Fruit fly (Drosophila melanogaster): ENCODE data around the gene Acp24A4.
A peak's percentile ranks its signal among the peaks of the same experiment; 100 is the strongest.

The Acp24A4 gene

dm6 chr2L:3657349-3658142, 36.2 kb downstream of the Acp24A4 start (continued):
- TF ChIP-seq fd96Cb (tag; optimal IDR thresholded peaks at IDR 0.05) (no peak), sisA (GFP tag; IDR thresholded peaks at IDR 0.05) (peak; percentile 57), CG5245 (GFP tag; optimal IDR thresholded peaks at IDR 0.05) (peak; percentile 74), pita (GFP tag; optimal IDR thresholded peaks at IDR 0.05) (peak; percentile 66), cato (GFP tag; optimal IDR thresholded peaks at IDR 0.05; ENCODE audit: borderline replicate concordance) (no peak), aop (GFP tag; IDR thresholded peaks at IDR 0.05) (no peak), CG3838 (GFP tag; optimal IDR thresholded peaks at IDR 0.05) (peak; percentile 15), odd (GFP tag; optimal IDR thresholded peaks at IDR 0.05) (no peak), B-H1 (GFP tag; IDR thresholded peaks at IDR 0.05) (peak; percentile 31; the same call in 1 of the 3 replicates), zfh2 (GFP tag; optimal IDR thresholded peaks at IDR 0.05) (peak; percentile 32), ssp (GFP tag; IDR thresholded peaks at IDR 0.05) (peak; percentile 36; the same call in 1 of the 2 replicates), gfzf (GFP tag; optimal IDR thresholded peaks at IDR 0.05) (peak; percentile 30), Nf-YA (GFP tag; IDR thresholded peaks at IDR 0.05) (no peak), CG10462 (GFP tag; optimal IDR thresholded peaks at IDR 0.05) (no peak), bigmax (GFP tag; optimal IDR thresholded peaks at IDR 0.05) (no peak), Vsx1 (GFP tag; optimal IDR thresholded peaks at IDR 0.05) (no peak), CG18619 (GFP tag; optimal IDR thresholded peaks at IDR 0.05) (no peak), CG15696 (tag; optimal IDR thresholded peaks at IDR 0.05) (peak; percentile 84), HLH4C (GFP tag; IDR thresholded peaks at IDR 0.05; ENCODE audit: partially characterized antibody) (no peak), zfh1 (GFP tag; IDR thresholded peaks at IDR 0.05) (peak; percentile 46; the same call in 2 of the 3 replicates), unpg (GFP tag; optimal IDR thresholded peaks at IDR 0.05) (peak; percentile 40), Side (GFP tag; optimal IDR thresholded peaks at IDR 0.05) (peak; percentile 76), D19B (GFP tag; optimal IDR thresholded peaks at IDR 0.05) (no peak), CG10654 (GFP tag; optimal IDR thresholded peaks at IDR 0.05) (peak; percentile 55), lola (GFP tag; optimal IDR thresholded peaks at IDR 0.05) (no peak), CG11560 (tag; IDR thresholded peaks at IDR 0.05) (no peak), run (tag; optimal IDR thresholded peaks at IDR 0.05) (peak; percentile 11), CG3407 (GFP tag; optimal IDR thresholded peaks at IDR 0.05) (no peak), dati (GFP tag; IDR thresholded peaks at IDR 0.05) (no peak), pros (GFP tag; optimal IDR thresholded peaks at IDR 0.05) (peak; percentile 94), CG12071 (GFP tag; optimal IDR thresholded peaks at IDR 0.05) (no peak), CG2120 (GFP tag; optimal IDR thresholded peaks at IDR 0.05) (peak; percentile 52), klu (GFP tag; IDR thresholded peaks at IDR 0.05) (no peak), tna (GFP tag; IDR thresholded peaks at IDR 0.05; ENCODE audit: partially characterized antibody) (no peak; the same call in 1 of the 2 replicates), CG10209 (GFP tag; optimal IDR thresholded peaks at IDR 0.05) (no peak), Lhr (GFP tag; optimal IDR thresholded peaks at IDR 0.05) (peak; percentile 80), bowl (GFP tag; IDR thresholded peaks at IDR 0.05) (no peak), mld (GFP tag; IDR thresholded peaks at IDR 0.05; ENCODE audit: partially characterized antibody) (no peak), otp (GFP tag; IDR thresholded peaks at IDR 0.05) (no peak), gro (GFP tag; optimal IDR thresholded peaks at IDR 0.05) (peak; percentile 14), CG8924 (tag; optimal IDR thresholded peaks at IDR 0.05) (peak; percentile 7), Xrp1 (GFP tag; IDR thresholded peaks at IDR 0.05) (no peak; the same call in 1 of the 2 replicates), CG17829 (tag; optimal IDR thresholded peaks at IDR 0.05) (peak; percentile 81), CG7745 (tag; optimal IDR thresholded peaks at IDR 0.05) (peak; percentile 63), Dip2 (GFP tag; IDR thresholded peaks at IDR 0.05) (peak; percentile 36; the same call in 1 of the 2 replicates), CG33213 (GFP tag; optimal IDR thresholded peaks at IDR 0.05) (peak; percentile 86), CG1233 (GFP tag; optimal IDR thresholded peaks at IDR 0.05) (peak; percentile 43), slbo (GFP tag; IDR thresholded peaks at IDR 0.05) (peak; percentile 52; the same call in 1 of the 2 replicates), tio (GFP tag; optimal IDR thresholded peaks at IDR 0.05) (no peak)

Data from whole organism, embryonic.